Worm (Caenorhabditis elegans): ENCODE data around the gene F36H12.10.

The F36H12.10 gene

ce11 chrIV:5206716-5207115, 47.9 kb downstream of the F36H12.10 start:
- TF ChIP-seq ekl-4 (GFP tag; IDR thresholded peaks at IDR 0.05) (0 out of 2 replicates have a peak, but pooled peaks have one; percentile 19), hrde-1 (tag; optimal IDR thresholded peaks at IDR 0.05; ENCODE audit: borderline replicate concordance) (peak; percentile 3), ama-1 (optimal IDR thresholded peaks at IDR 0.05) (no peak), ama-1 (GFP tag; optimal IDR thresholded peaks at IDR 0.05) (peak in 1 of 2 experiments; percentile 22), Y79H2A.3 (GFP tag; conservative IDR thresholded peaks at IDR 0.05) (peak; percentile 75), hmg-1.2 (GFP tag; IDR thresholded peaks at IDR 0.05) (no peak), F57C9.4 (tag; optimal IDR thresholded peaks at IDR 0.05) (no peak), egrh-3 (GFP tag; IDR thresholded peaks at IDR 0.05) (no peak), attf-6 (GFP tag; IDR thresholded peaks at IDR 0.05) (0 out of 2 replicates have a peak, but pooled peaks have one; percentile 41), snpc-4 (GFP tag; optimal IDR thresholded peaks at IDR 0.05) (no peak), snpc-4 (tag; optimal IDR thresholded peaks at IDR 0.05) (peak in 1 of 4 experiments; percentile 74), F55B11.4 (tag; optimal IDR thresholded peaks at IDR 0.05; ENCODE audit: borderline replicate concordance, insufficient read depth) (no peak), fkh-3 (tag; optimal IDR thresholded peaks at IDR 0.05) (no peak), ztf-3 (GFP tag; optimal IDR thresholded peaks at IDR 0.05) (no peak), madf-8 (GFP tag; conservative IDR thresholded peaks at IDR 0.05) (no peak)

- no peak for TF ChIP-seq Y95B8A.8 (GFP tag; IDR thresholded peaks at IDR 0.05)
- no peak for TF ChIP-seq dpl-1 (GFP tag; optimal IDR thresholded peaks at IDR 0.05)
- TF ChIP-seq ets-4 (GFP tag; optimal IDR thresholded peaks at IDR 0.05), result no peak
- no peak for TF ChIP-seq efl-1 (GFP tag; optimal IDR thresholded peaks at IDR 0.05)
- no peak for TF ChIP-seq sdz-38 (tag; optimal IDR thresholded peaks at IDR 0.05)
- TF ChIP-seq nhr-90 (tag; optimal IDR thresholded peaks at IDR 0.05), result no peak
- no peak for TF ChIP-seq F10E7.11 (tag; optimal IDR thresholded peaks at IDR 0.05)
These were observed 50.0 kb downstream of the F36H12.10 start, which contains the start of gene tni-4 for ce11 chrIV:5204573-5204972. Gene tni-4 (plus strand): TSS chrIV:5204591.

All from whole organism, young adult.